Worm (Caenorhabditis elegans): ENCODE results near the gene Y17G7B.12.

ce11 chrII:12040167-12040566 is 16.5 kb downstream of the Y17G7B.12 start:
- TF ChIP-seq unc-62 (GFP tag; optimal IDR thresholded peaks at IDR 0.05) (no peak), ztf-11 (tag; optimal IDR thresholded peaks at IDR 0.05) (no peak), elt-3 (tag; optimal IDR thresholded peaks at IDR 0.05) (no peak), blmp-1 (tag; optimal IDR thresholded peaks at IDR 0.05) (no peak), lin-13 (tag; optimal IDR thresholded peaks at IDR 0.05) (no peak), cnd-1 (tag; optimal IDR thresholded peaks at IDR 0.05) (no peak)
